Worm (Caenorhabditis elegans) whole organism, young adult: Measurements from ENCODE around the gene C50F7.9.

Source experiments
- B0336.3 ChIP-seq: fragments of 200-800 bp; sonication (Bioruptor generic); IDR thresholded peaks from 2 replicates; pipeline ENCODE4 v1.3.6; 2022; ENCODE audit warnings: missing genetic modification characterization, missing compliant biosample characterization
- F37B4.10 ChIP-seq: fragments of 200-800 bp; sonication (Bioruptor generic); IDR thresholded peaks from 2 replicates; pipeline ENCODE4 v1.3.6; 2022; ENCODE audit warnings: missing genetic modification characterization, missing compliant biosample characterization
- Y53F4B.3 ChIP-seq: fragments of 200-800 bp; sonication (Bioruptor generic); IDR thresholded peaks from 2 replicates; pipeline ENCODE4 v1.3.6; 2022; ENCODE audit warnings: missing genetic modification reagents, missing genetic modification characterization, missing compliant biosample characterization
- Y67H2A.10 ChIP-seq: fragments of 200-800 bp; sonication (Bioruptor generic); conservative IDR thresholded peaks from 2 replicates; pipeline ENCODE4 v1.3.6; 2022; ENCODE audit warnings: missing genetic modification reagents, missing genetic modification characterization, missing compliant biosample characterization
- Y95B8A.8 ChIP-seq: fragments of 200-800 bp; sonication (Bioruptor generic); IDR thresholded peaks from 2 replicates; pipeline ENCODE4 v1.3.6; 2022; ENCODE audit warnings: missing genetic modification reagents, missing genetic modification characterization, missing compliant biosample characterization
- akir-1 ChIP-seq: fragments of 200-800 bp; sonication (Bioruptor generic); optimal IDR thresholded peaks from 2 replicates; lab custom pipeline; 2018; ENCODE audit warnings: mild to moderate bottlenecking, missing genetic modification characterization, moderate library complexity, missing compliant biosample characterization
- athp-1 ChIP-seq: sonication (generic microtip); optimal IDR thresholded peaks from 2 replicates; lab custom pipeline; 2017; ENCODE audit warnings: mild to moderate bottlenecking, missing genetic modification characterization, missing compliant biosample characterization
- attf-5 ChIP-seq: fragments of 200-800 bp; sonication (Bioruptor generic); optimal IDR thresholded peaks from 2 replicates; lab custom pipeline; 2018; ENCODE audit warnings: mild to moderate bottlenecking, missing genetic modification characterization, missing compliant biosample characterization
- ccch-3 ChIP-seq: fragments of 200-800 bp; sonication (Bioruptor generic); optimal IDR thresholded peaks from 2 replicates; lab custom pipeline; 2018; ENCODE audit warnings: mild to moderate bottlenecking, missing genetic modification characterization, missing compliant biosample characterization
- cebp-1 ChIP-seq, 2 experiments: fragments of 200-800 bp in 1 of 2; sonication (Bioruptor generic) in 1 of 2; sonication (generic microtip) in 1 of 2; IDR thresholded peaks in 1 of 2; optimal IDR thresholded peaks in 1 of 2; 2 replicates each; pipeline versions ENCODE4 v1.3.6 to Lab custom; 2017 to 2022; ENCODE audit warnings: missing compliant biosample characterization in 2 of 2, missing genetic modification characterization in 2 of 2, mild to moderate bottlenecking in 1 of 2, missing genetic modification reagents in 1 of 2, moderate library complexity in 1 of 2
- egl-18 ChIP-seq: fragments of 200-800 bp; sonication (Bioruptor generic); IDR thresholded peaks from 2 replicates; pipeline ENCODE4 v1.3.6; 2022; ENCODE audit warnings: missing genetic modification reagents, missing genetic modification characterization, missing compliant biosample characterization
- egl-44 ChIP-seq: fragments of 200-800 bp; sonication (Bioruptor generic); IDR thresholded peaks from 2 replicates; pipeline ENCODE4 v1.3.6; 2022; ENCODE audit warnings: missing genetic modification reagents, missing genetic modification characterization, missing compliant biosample characterization
- ekl-4 ChIP-seq: fragments of 200-800 bp; sonication (Bioruptor generic); IDR thresholded peaks from 2 replicates; pipeline ENCODE4 v1.3.6; 2022; ENCODE audit warnings: missing genetic modification reagents, missing genetic modification characterization, missing compliant biosample characterization
- him-1 ChIP-seq: sonication (generic microtip); optimal IDR thresholded peaks from 2 replicates; lab custom pipeline; 2016; ENCODE audit warnings: missing genotype, missing genetic modification reagents, missing genetic modification characterization, missing compliant biosample characterization
- hlh-12 ChIP-seq: sonication (generic microtip); optimal IDR thresholded peaks from 2 replicates; lab custom pipeline; 2016; ENCODE audit warnings: missing genetic modification characterization, missing compliant biosample characterization
- hmg-20 ChIP-seq: fragments of 200-800 bp; sonication (Bioruptor generic); IDR thresholded peaks from 2 replicates; pipeline ENCODE4 v1.3.6; 2022; ENCODE audit warnings: missing genetic modification reagents, missing genetic modification characterization, missing compliant biosample characterization
- hrde-1 ChIP-seq: sonication (generic microtip); optimal IDR thresholded peaks from 2 replicates; lab custom pipeline; 2016; ENCODE audit warnings: missing genetic modification characterization, mild to moderate bottlenecking, missing compliant biosample characterization, moderate library complexity, missing genotype, missing genetic modification reagents, borderline replicate concordance
- let-607 ChIP-seq, 2 experiments: fragments of 200-800 bp in 1 of 2; sonication (Bioruptor generic) in 1 of 2; sonication (generic microtip) in 1 of 2; optimal IDR thresholded peaks; 2 replicates each; lab custom pipeline; 2016 to 2018; ENCODE audit warnings: mild to moderate bottlenecking in 2 of 2, missing compliant biosample characterization in 2 of 2, missing genetic modification characterization in 2 of 2, moderate library complexity in 2 of 2, missing genotype in 1 of 2
- lin-35 ChIP-seq, 3 experiments: fragments of 150-350 bp in 2 of 3; sonication (generic microtip) in 1 of 3; optimal IDR thresholded peaks; 2 replicates each; lab custom pipeline; 2014 to 2018; ENCODE audit warnings: missing biosample characterization in 3 of 3, missing genetic modification characterization in 3 of 3, missing genetic modification reagents in 3 of 3
- lir-1 ChIP-seq: fragments of 200-800 bp; sonication (Bioruptor generic); conservative IDR thresholded peaks from 2 replicates; pipeline ENCODE4 v1.3.6; 2022; ENCODE audit warnings: missing genetic modification reagents, missing genetic modification characterization, missing compliant biosample characterization
- lsy-27 ChIP-seq: sonication (generic microtip); optimal IDR thresholded peaks from 2 replicates; lab custom pipeline; 2017; ENCODE audit warnings: missing genetic modification characterization, mild to moderate bottlenecking, missing compliant biosample characterization, antibody characterized with exemption, missing genotype, borderline replicate concordance; ENCODE audit not compliant: insufficient read depth
- madf-3 ChIP-seq: fragments of 200-800 bp; sonication (Bioruptor generic); IDR thresholded peaks from 2 replicates; pipeline ENCODE4 v1.3.6; 2022; ENCODE audit warnings: missing genetic modification reagents, missing genetic modification characterization, missing compliant biosample characterization
- nfya-2 ChIP-seq: fragments of 200-800 bp; sonication (Bioruptor generic); IDR thresholded peaks from 2 replicates; pipeline ENCODE4 v1.3.6; 2022; ENCODE audit warnings: missing genetic modification reagents, missing genetic modification characterization, missing compliant biosample characterization
- nhr-27 ChIP-seq: fragments of 200-800 bp; sonication (Bioruptor generic); optimal IDR thresholded peaks from 2 replicates; lab custom pipeline; 2018; ENCODE audit warnings: mild to moderate bottlenecking, missing genetic modification characterization, moderate library complexity, missing compliant biosample characterization
- nhr-80 ChIP-seq: sonication (generic microtip); optimal IDR thresholded peaks from 2 replicates; lab custom pipeline; 2016; ENCODE audit warnings: missing genetic modification characterization, missing compliant biosample characterization
- nhr-90 ChIP-seq: sonication (generic microtip); optimal IDR thresholded peaks from 2 replicates; lab custom pipeline; 2016; ENCODE audit warnings: missing genotype, mild to moderate bottlenecking, missing genetic modification characterization, missing compliant biosample characterization
- sptf-2 ChIP-seq: fragments of 200-800 bp; sonication (Bioruptor generic); optimal IDR thresholded peaks from 2 replicates; lab custom pipeline; 2018; ENCODE audit warnings: mild to moderate bottlenecking, missing genetic modification characterization, missing compliant biosample characterization
- tbp1 ChIP-seq: fragments of 200-800 bp; sonication (Bioruptor generic); optimal IDR thresholded peaks from 2 replicates; lab custom pipeline; 2018; ENCODE audit warnings: mild to moderate bottlenecking, missing genetic modification characterization, missing compliant biosample characterization
- unc-130 ChIP-seq: sonication (generic microtip); optimal IDR thresholded peaks from 2 replicates; lab custom pipeline; 2016; ENCODE audit warnings: missing genetic modification reagents, missing genetic modification characterization, missing compliant biosample characterization
- xnd-1 ChIP-seq: sonication (generic microtip); optimal IDR thresholded peaks from 2 replicates; lab custom pipeline; 2016; ENCODE audit warnings: missing genotype, missing genetic modification reagents, missing genetic modification characterization, missing compliant biosample characterization
- zfh-2 ChIP-seq: fragments of 200-800 bp; sonication (Bioruptor generic); conservative IDR thresholded peaks from 2 replicates; pipeline ENCODE4 v1.3.6; 2022; ENCODE audit warnings: missing genetic modification reagents, missing genetic modification characterization, missing compliant biosample characterization

The C50F7.9 gene

ce11 chrIV:7709701-7710100 lies 22.2 kb downstream of the C50F7.9 start, which contains the start of the genes mrpl-1, emc-6 and mrps-24 (continued):
- TF ChIP-seq athp-1 (tag; lab: Kevin White, UChicago) (no peak), let-607 (tag; optimal IDR thresholded peaks at IDR 0.05; lab: Kevin White, UChicago) (no peak), hmg-20 (GFP tag; lab: Robert Waterston, UW) (no peak), lin-35 (GFP tag; optimal IDR thresholded peaks at IDR 0.05; lab: Kevin White, UChicago) (peak in 1 of 3 experiments; percentile 75), xnd-1 (tag; lab: Kevin White, UChicago) (no peak), tbp1 (GFP tag; lab: Kevin White, UChicago) (peak; percentile 23), egl-44 (GFP tag; lab: Robert Waterston, UW) (no peak), unc-130 (GFP tag; lab: Kevin White, UChicago) (no peak), cebp-1 (GFP tag; IDR thresholded peaks at IDR 0.05; lab: Robert Waterston, UW) (no peak), cebp-1 (tag; optimal IDR thresholded peaks at IDR 0.05; lab: Kevin White, UChicago) (peak; percentile 54), nfya-2 (GFP tag; lab: Robert Waterston, UW) (no peak), hrde-1 (no peak), egl-18 (GFP tag; lab: Robert Waterston, UW) (no peak), Y95B8A.8 (GFP tag; lab: Robert Waterston, UW) (no peak), zfh-2 (GFP tag; lab: Robert Waterston, UW) (no peak), Y67H2A.10 (GFP tag; lab: Robert Waterston, UW) (no peak)

- TF ChIP-seq ccch-3 (GFP tag; lab: Kevin White, UChicago), result no peak
- TF ChIP-seq nhr-90, result no peak
- no peak for TF ChIP-seq zfh-2 (GFP tag; lab: Robert Waterston, UW)
- no peak for TF ChIP-seq madf-3 (GFP tag; lab: Robert Waterston, UW)
Measured at ce11 chrIV:7706805-7707204, 25.1 kb downstream of the C50F7.9 start, which contains the start of gene F33D4.4. F33D4.4 (minus strand) TSS chrIV:7706905.

ce11 chrIV:7698320-7698719 lies 33.5 kb downstream of the C50F7.9 start, which contains the start of gene flp-13:
flp-13 (minus strand) TSS chrIV:7698420.
- TF ChIP-seq him-1 (tag; lab: Kevin White, UChicago), result no peak
- TF ChIP-seq lir-1 (GFP tag; lab: Robert Waterston, UW), result no peak
- TF ChIP-seq nfya-2 (GFP tag; lab: Robert Waterston, UW), result no peak
- no peak for TF ChIP-seq akir-1 (GFP tag; lab: Kevin White, UChicago)
- TF ChIP-seq lsy-27 (tag; lab: Kevin White, UChicago), result no peak
- no peak for TF ChIP-seq ekl-4 (GFP tag; lab: Robert Waterston, UW)
- no peak for TF ChIP-seq F37B4.10
- TF ChIP-seq sptf-2, result no peak

- TF ChIP-seq Y53F4B.3 (GFP tag; lab: Robert Waterston, UW) (no peak), tbp1 (GFP tag; lab: Kevin White, UChicago) (no peak), nhr-27 (no peak), B0336.3 (GFP tag; lab: Robert Waterston, UW) (no peak), attf-5 (GFP tag; lab: Kevin White, UChicago) (no peak)
Measured at ce11 chrIV:7692451-7692850, 39.4 kb downstream of the C50F7.9 start.

ce11 chrIV:7689326-7689725 lies 42.5 kb downstream of the C50F7.9 start:
- TF ChIP-seq hlh-12 (tag; lab: Kevin White, UChicago) (no peak), nhr-80 (tag; lab: Kevin White, UChicago) (peak; percentile 46), xnd-1 (tag; lab: Kevin White, UChicago) (no peak)
